Worm (Caenorhabditis elegans): ENCODE measurements around the gene cnp-3.

The cnp-3 gene

DNA sequence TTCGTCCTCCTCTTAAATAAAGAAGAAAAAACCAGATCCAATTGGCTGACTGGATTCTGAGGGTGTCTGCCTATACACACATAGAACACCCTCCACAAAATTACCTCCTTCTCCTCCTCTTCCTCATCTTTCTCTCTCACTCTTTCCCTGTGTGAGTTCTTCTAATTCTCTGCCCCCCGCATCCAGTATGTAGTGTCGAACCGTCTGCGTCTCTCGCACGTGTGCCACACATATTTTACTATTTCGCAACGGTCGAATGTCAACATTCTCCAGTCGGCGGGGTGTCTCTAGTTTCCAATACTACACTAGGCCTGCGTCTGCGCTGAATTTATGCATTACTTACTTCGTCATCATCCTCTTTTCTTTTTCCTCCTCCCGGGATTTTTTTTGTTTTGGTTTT lies 46.5 kb upstream of the cnp-3 start (continued):
- TF ChIP-seq jun-1 (tag; optimal IDR thresholded peaks at IDR 0.05) (peak; percentile 72), lin-15B (tag; optimal IDR thresholded peaks at IDR 0.05) (peak; percentile 12), nhr-67 (tag; optimal IDR thresholded peaks at IDR 0.05) (no peak)

DNA sequence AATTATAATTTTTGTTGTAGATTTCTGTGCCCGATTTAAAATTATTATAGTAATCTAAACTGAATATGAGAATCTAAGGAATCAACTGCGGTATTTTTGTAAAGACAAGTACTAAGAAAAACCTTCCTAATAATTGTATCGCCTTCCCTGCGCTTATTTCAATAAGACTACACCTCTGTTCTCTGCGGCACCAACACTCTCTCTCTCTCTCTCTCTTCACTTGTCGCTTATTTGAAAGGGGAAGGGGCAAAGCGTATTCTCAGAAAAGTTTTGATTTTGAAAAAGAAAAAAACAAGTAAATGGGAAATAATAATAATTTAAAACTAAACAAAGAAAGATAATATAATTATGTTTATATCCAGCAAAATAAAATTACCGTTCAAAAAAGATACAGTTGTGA lies 43.3 kb upstream of the cnp-3 start:
- no peak for TF ChIP-seq nhr-67 (tag; optimal IDR thresholded peaks at IDR 0.05)
- no peak for TF ChIP-seq ama-1 (optimal IDR thresholded peaks at IDR 0.05)
- TF ChIP-seq nhr-77 (tag; optimal IDR thresholded peaks at IDR 0.05): peak; percentile 91
- TF ChIP-seq egl-5 (tag; optimal IDR thresholded peaks at IDR 0.05): no peak
- no peak for TF ChIP-seq nhr-76 (tag; optimal IDR thresholded peaks at IDR 0.05)
- peak; percentile 79 for TF ChIP-seq pha-4 (tag; optimal IDR thresholded peaks at IDR 0.05)
- TF ChIP-seq nhr-237 (tag; optimal IDR thresholded peaks at IDR 0.05): no peak
- peak; percentile 59 for TF ChIP-seq ceh-28 (tag; optimal IDR thresholded peaks at IDR 0.05)
- TF ChIP-seq nhr-28 (tag; optimal IDR thresholded peaks at IDR 0.05): no peak
- TF ChIP-seq ceh-9 (tag; optimal IDR thresholded peaks at IDR 0.05): no peak
- no peak for TF ChIP-seq fkh-10 (GFP tag; optimal IDR thresholded peaks at IDR 0.05)
- no peak for TF ChIP-seq fkh-2 (tag; optimal IDR thresholded peaks at IDR 0.05)
- no peak for TF ChIP-seq sea-2 (GFP tag; optimal IDR thresholded peaks at IDR 0.05)
- TF ChIP-seq daf-12 (tag; optimal IDR thresholded peaks at IDR 0.05): no peak
- no peak for TF ChIP-seq zag-1 (tag; optimal IDR thresholded peaks at IDR 0.05)
- peak; percentile 19 for TF ChIP-seq pqm-1 (tag; optimal IDR thresholded peaks at IDR 0.05)
- TF ChIP-seq ztf-11 (tag; optimal IDR thresholded peaks at IDR 0.05): no peak
- no peak for TF ChIP-seq ceh-16 (tag; optimal IDR thresholded peaks at IDR 0.05)
- TF ChIP-seq nhr-11 (tag; optimal IDR thresholded peaks at IDR 0.05): no peak
- TF ChIP-seq nhr-43 (tag; optimal IDR thresholded peaks at IDR 0.05; ENCODE audit: poor library complexity, severe bottlenecking): no peak
- TF ChIP-seq unc-62 (GFP tag; optimal IDR thresholded peaks at IDR 0.05): no peak
- TF ChIP-seq elt-2 (tag; optimal IDR thresholded peaks at IDR 0.05): peak; percentile 31
- TF ChIP-seq aly-2 (tag; optimal IDR thresholded peaks at IDR 0.05): no peak
- TF ChIP-seq mml-1 (tag; optimal IDR thresholded peaks at IDR 0.05): no peak
- TF ChIP-seq fos-1 (tag; optimal IDR thresholded peaks at IDR 0.05): no peak
- TF ChIP-seq skn-1 (tag; optimal IDR thresholded peaks at IDR 0.05): peak; percentile 50
- TF ChIP-seq elt-1 (tag; optimal IDR thresholded peaks at IDR 0.05): no peak
- TF ChIP-seq hmg-11 (tag; optimal IDR thresholded peaks at IDR 0.05): no peak
- TF ChIP-seq snpc-4 (tag; optimal IDR thresholded peaks at IDR 0.05): peak; percentile 75
- no peak for TF ChIP-seq ztf-4 (tag; optimal IDR thresholded peaks at IDR 0.05)
- no peak for TF ChIP-seq mdl-1 (tag; optimal IDR thresholded peaks at IDR 0.05)
- TF ChIP-seq jun-1 (tag; optimal IDR thresholded peaks at IDR 0.05): peak; percentile 76
- peak; percentile 56 for TF ChIP-seq tbx-2 (tag; optimal IDR thresholded peaks at IDR 0.05)
- peak; percentile 46 for TF ChIP-seq R02D3.7 (tag; optimal IDR thresholded peaks at IDR 0.05)
- TF ChIP-seq nhr-25 (tag; optimal IDR thresholded peaks at IDR 0.05): peak; percentile 61
- no peak for TF ChIP-seq unc-39 (tag; optimal IDR thresholded peaks at IDR 0.05)
- peak; percentile 34 for TF ChIP-seq ceh-82 (tag; optimal IDR thresholded peaks at IDR 0.05)
- peak; percentile 30 for TF ChIP-seq lin-39 (tag; optimal IDR thresholded peaks at IDR 0.05)
- peak; percentile 61 for TF ChIP-seq nfya-1 (tag; optimal IDR thresholded peaks at IDR 0.05; ENCODE audit: insufficient read depth)
- TF ChIP-seq egl-27 (tag; optimal IDR thresholded peaks at IDR 0.05): no peak
- TF ChIP-seq ZK546.5 (tag; optimal IDR thresholded peaks at IDR 0.05): no peak
- no peak for TF ChIP-seq lsy-12 (tag; optimal IDR thresholded peaks at IDR 0.05)
- peak; percentile 0 for TF ChIP-seq lin-15B (tag; optimal IDR thresholded peaks at IDR 0.05)
- TF ChIP-seq nhr-12 (tag; optimal IDR thresholded peaks at IDR 0.05): no peak
- no peak for TF ChIP-seq elt-3 (tag; optimal IDR thresholded peaks at IDR 0.05)
- TF ChIP-seq nhr-23 (tag; optimal IDR thresholded peaks at IDR 0.05): peak; percentile 71
- no peak for TF ChIP-seq eor-1 (tag; optimal IDR thresholded peaks at IDR 0.05)
